Worm (Caenorhabditis elegans) whole organism, young adult: ENCODE data around the gene Y69A2AR.31.

Source experiments
- B0336.3 ChIP-seq: fragments of 200-800 bp; sonication (Bioruptor generic); IDR thresholded peaks from 2 replicates; pipeline ENCODE4 v1.3.6; 2022; ENCODE audit warnings: missing genetic modification characterization, missing compliant biosample characterization
- C06A6.2 ChIP-seq: fragments of 200-800 bp; sonication (Bioruptor generic); conservative IDR thresholded peaks from 2 replicates; pipeline ENCODE4 v1.3.6; 2022; ENCODE audit warnings: missing genetic modification characterization, missing compliant biosample characterization
- C17E4.6 ChIP-seq: fragments of 200-800 bp; sonication (Bioruptor generic); IDR thresholded peaks from 2 replicates; pipeline ENCODE4 v1.3.6; 2022; ENCODE audit warnings: missing genetic modification reagents, missing genetic modification characterization, missing compliant biosample characterization
- D2030.7 ChIP-seq: fragments of 200-800 bp; sonication (Bioruptor generic); IDR thresholded peaks from 2 replicates; pipeline ENCODE4 v1.3.6; 2022; ENCODE audit warnings: missing genetic modification reagents, missing genetic modification characterization, missing compliant biosample characterization
- F22D6.2 ChIP-seq: sonication (generic microtip); optimal IDR thresholded peaks from 2 replicates; lab custom pipeline; 2016; ENCODE audit warnings: mild to moderate bottlenecking, missing genetic modification characterization, missing compliant biosample characterization
- F33H1.4 ChIP-seq: fragments of 200-800 bp; sonication (Bioruptor generic); IDR thresholded peaks from 2 replicates; pipeline ENCODE4 v1.3.6; 2022; ENCODE audit warnings: missing genetic modification reagents, missing genetic modification characterization, missing compliant biosample characterization
- K11D2.4 ChIP-seq: fragments of 200-800 bp; sonication (Bioruptor generic); IDR thresholded peaks from 2 replicates; pipeline ENCODE4 v1.3.6; 2022; ENCODE audit warnings: missing genetic modification reagents, missing genetic modification characterization, missing compliant biosample characterization
- K12H6.12 ChIP-seq: fragments of 200-800 bp; sonication (Bioruptor generic); optimal IDR thresholded peaks from 2 replicates; lab custom pipeline; 2018; ENCODE audit warnings: mild to moderate bottlenecking, missing genetic modification characterization, missing compliant biosample characterization
- Y53G8AR.9 ChIP-seq: fragments of 200-800 bp; sonication (Bioruptor generic); conservative IDR thresholded peaks from 2 replicates; pipeline ENCODE4 v1.3.6; 2022; ENCODE audit warnings: missing genetic modification reagents, missing genetic modification characterization, missing compliant biosample characterization
- Y56A3A.18 ChIP-seq: fragments of 200-800 bp; sonication (Bioruptor generic); IDR thresholded peaks from 2 replicates; pipeline ENCODE4 v1.3.6; 2022; ENCODE audit warnings: missing genetic modification reagents, missing genetic modification characterization, missing compliant biosample characterization
- Y95B8A.8 ChIP-seq: fragments of 200-800 bp; sonication (Bioruptor generic); IDR thresholded peaks from 2 replicates; pipeline ENCODE4 v1.3.6; 2022; ENCODE audit warnings: missing genetic modification reagents, missing genetic modification characterization, missing compliant biosample characterization
- atf-7 ChIP-seq: sonication (generic microtip); optimal IDR thresholded peaks from 2 replicates; lab custom pipeline; 2017; ENCODE audit warnings: mild to moderate bottlenecking, missing genetic modification characterization, missing compliant biosample characterization
- attf-3 ChIP-seq: fragments of 200-800 bp; sonication (Bioruptor generic); conservative IDR thresholded peaks from 2 replicates; pipeline ENCODE4 v1.3.6; 2022; ENCODE audit warnings: missing genetic modification reagents, missing genetic modification characterization, missing compliant biosample characterization
- attf-5 ChIP-seq: fragments of 200-800 bp; sonication (Bioruptor generic); optimal IDR thresholded peaks from 2 replicates; lab custom pipeline; 2018; ENCODE audit warnings: mild to moderate bottlenecking, missing genetic modification characterization, missing compliant biosample characterization
- attf-6 ChIP-seq: fragments of 200-800 bp; sonication (Bioruptor generic); IDR thresholded peaks from 2 replicates; pipeline ENCODE4 v1.3.6; 2022; ENCODE audit warnings: missing genetic modification reagents, missing genetic modification characterization, missing compliant biosample characterization
- cebp-2 ChIP-seq: fragments of 200-800 bp; sonication (Bioruptor generic); IDR thresholded peaks from 2 replicates; pipeline ENCODE4 v1.3.6; 2022; ENCODE audit warnings: missing genetic modification characterization, missing compliant biosample characterization
- ceh-100 ChIP-seq: fragments of 200-800 bp; sonication (Bioruptor generic); IDR thresholded peaks from 2 replicates; pipeline ENCODE4 v1.3.6; 2022; ENCODE audit warnings: missing genetic modification reagents, missing genetic modification characterization, missing compliant biosample characterization
- ceh-91 ChIP-seq: fragments of 200-800 bp; sonication (Bioruptor generic); IDR thresholded peaks from 2 replicates; pipeline ENCODE4 v1.3.6; 2022; ENCODE audit warnings: missing genetic modification reagents, missing genetic modification characterization, missing compliant biosample characterization
- die-1 ChIP-seq: sonication (generic microtip); optimal IDR thresholded peaks from 2 replicates; lab custom pipeline; 2016; ENCODE audit warnings: missing genotype, mild to moderate bottlenecking, missing genetic modification characterization, missing compliant biosample characterization
- dox-1 ChIP-seq: fragments of 200-800 bp; sonication (Bioruptor generic); IDR thresholded peaks from 2 replicates; pipeline ENCODE4 v1.3.6; 2022; ENCODE audit warnings: missing genetic modification reagents, missing genetic modification characterization, missing compliant biosample characterization
- dpff-1 ChIP-seq: sonication (generic microtip); optimal IDR thresholded peaks from 2 replicates; lab custom pipeline; 2017; ENCODE audit warnings: mild to moderate bottlenecking, missing genetic modification characterization, missing compliant biosample characterization
- efl-1 ChIP-seq: fragments of 150-350 bp; optimal IDR thresholded peaks from 2 replicates; lab custom pipeline; 2014; ENCODE audit warnings: missing biosample characterization, missing genetic modification reagents, missing genetic modification characterization
- egl-18 ChIP-seq: fragments of 200-800 bp; sonication (Bioruptor generic); IDR thresholded peaks from 2 replicates; pipeline ENCODE4 v1.3.6; 2022; ENCODE audit warnings: missing genetic modification reagents, missing genetic modification characterization, missing compliant biosample characterization
- ekl-4 ChIP-seq: fragments of 200-800 bp; sonication (Bioruptor generic); IDR thresholded peaks from 2 replicates; pipeline ENCODE4 v1.3.6; 2022; ENCODE audit warnings: missing genetic modification reagents, missing genetic modification characterization, missing compliant biosample characterization
- gei-17 ChIP-seq: fragments of 200-800 bp; sonication (Bioruptor generic); optimal IDR thresholded peaks from 2 replicates; lab custom pipeline; 2018; ENCODE audit warnings: mild to moderate bottlenecking, missing genetic modification characterization, missing compliant biosample characterization
- hmg-1.2 ChIP-seq: fragments of 200-800 bp; sonication (Bioruptor generic); IDR thresholded peaks from 2 replicates; pipeline ENCODE4 v1.3.6; 2022; ENCODE audit warnings: missing genetic modification reagents, missing genetic modification characterization, missing compliant biosample characterization
- hsf-1 ChIP-seq: fragments of 200-800 bp; sonication (Bioruptor generic); IDR thresholded peaks from 2 replicates; pipeline ENCODE4 v1.3.6; 2022; ENCODE audit warnings: missing genetic modification reagents, missing genetic modification characterization, missing compliant biosample characterization
- lag-1 ChIP-seq: fragments of 200-800 bp; sonication (Bioruptor generic); IDR thresholded peaks from 2 replicates; pipeline ENCODE4 v1.3.6; 2022; ENCODE audit warnings: missing genetic modification reagents, missing genetic modification characterization, missing compliant biosample characterization
- let-526 ChIP-seq: fragments of 200-800 bp; sonication (Bioruptor generic); IDR thresholded peaks from 2 replicates; pipeline ENCODE4 v1.3.6; 2022; ENCODE audit warnings: missing genetic modification reagents, missing genetic modification characterization, missing compliant biosample characterization
- let-607 ChIP-seq, 2 experiments: fragments of 200-800 bp in 1 of 2; sonication (Bioruptor generic) in 1 of 2; sonication (generic microtip) in 1 of 2; optimal IDR thresholded peaks; 2 replicates each; lab custom pipeline; 2016 to 2018; ENCODE audit warnings: mild to moderate bottlenecking in 2 of 2, missing compliant biosample characterization in 2 of 2, missing genetic modification characterization in 2 of 2, moderate library complexity in 2 of 2, missing genotype in 1 of 2
- lin-35 ChIP-seq, 3 experiments: fragments of 150-350 bp in 2 of 3; sonication (generic microtip) in 1 of 3; optimal IDR thresholded peaks; 2 replicates each; lab custom pipeline; 2014 to 2018; ENCODE audit warnings: missing biosample characterization in 3 of 3, missing genetic modification characterization in 3 of 3, missing genetic modification reagents in 3 of 3
- lin-54 ChIP-seq: fragments of 200-800 bp; sonication (Bioruptor generic); optimal IDR thresholded peaks from 2 replicates; lab custom pipeline; 2018; ENCODE audit warnings: mild to moderate bottlenecking, missing genetic modification characterization, missing compliant biosample characterization
- lir-1 ChIP-seq: fragments of 200-800 bp; sonication (Bioruptor generic); conservative IDR thresholded peaks from 2 replicates; pipeline ENCODE4 v1.3.6; 2022; ENCODE audit warnings: missing genetic modification reagents, missing genetic modification characterization, missing compliant biosample characterization
- madf-6 ChIP-seq: fragments of 200-800 bp; sonication (Bioruptor generic); IDR thresholded peaks from 2 replicates; pipeline ENCODE4 v1.3.6; 2022; ENCODE audit warnings: missing genetic modification reagents, missing genetic modification characterization, missing compliant biosample characterization
- nfya-2 ChIP-seq: fragments of 200-800 bp; sonication (Bioruptor generic); IDR thresholded peaks from 2 replicates; pipeline ENCODE4 v1.3.6; 2022; ENCODE audit warnings: missing genetic modification reagents, missing genetic modification characterization, missing compliant biosample characterization
- nfyb-1 ChIP-seq: fragments of 200-800 bp; sonication (Bioruptor generic); IDR thresholded peaks from 2 replicates; pipeline ENCODE4 v1.3.6; 2022; ENCODE audit warnings: missing genetic modification reagents, missing genetic modification characterization, missing compliant biosample characterization
- nhr-27 ChIP-seq: fragments of 200-800 bp; sonication (Bioruptor generic); optimal IDR thresholded peaks from 2 replicates; lab custom pipeline; 2018; ENCODE audit warnings: mild to moderate bottlenecking, missing genetic modification characterization, moderate library complexity, missing compliant biosample characterization
- pha-4 ChIP-seq: fragments of 150-350 bp; sonication (generic microtip); optimal IDR thresholded peaks from 2 replicates; lab custom pipeline; 2014; ENCODE audit warnings: missing biosample characterization, missing genetic modification reagents, missing genetic modification characterization
- sdz-38 ChIP-seq: sonication (generic microtip); optimal IDR thresholded peaks from 2 replicates; lab custom pipeline; 2016; ENCODE audit warnings: missing genotype, missing genetic modification characterization, missing compliant biosample characterization
- sea-2 ChIP-seq: fragments of 200-800 bp; sonication (Bioruptor generic); IDR thresholded peaks from 2 replicates; pipeline ENCODE4 v1.3.6; 2022; ENCODE audit warnings: missing genetic modification characterization, missing compliant biosample characterization
- snpc-1.3 ChIP-seq: sonication (generic microtip); optimal IDR thresholded peaks from 2 replicates; lab custom pipeline; 2017; ENCODE audit warnings: missing genetic modification characterization, mild to moderate bottlenecking, missing compliant biosample characterization, antibody characterized with exemption, moderate library complexity, missing genotype, missing genetic modification reagents; ENCODE audit not compliant: insufficient read depth
- snpc-4 ChIP-seq, 5 experiments: fragments of 150-350 bp in 1 of 5; sonication (generic microtip) in 4 of 5; optimal IDR thresholded peaks; 2 replicates each; lab custom pipeline; 2014 to 2018; ENCODE audit warnings: missing genetic modification characterization in 5 of 5, missing biosample characterization in 3 of 5, antibody characterized with exemption in 2 of 5, mild to moderate bottlenecking in 2 of 5, missing compliant biosample characterization in 2 of 5, missing genotype in 2 of 5, moderate library complexity in 2 of 5, missing genetic modification reagents in 1 of 5
- tbp1 ChIP-seq: fragments of 200-800 bp; sonication (Bioruptor generic); optimal IDR thresholded peaks from 2 replicates; lab custom pipeline; 2018; ENCODE audit warnings: mild to moderate bottlenecking, missing genetic modification characterization, missing compliant biosample characterization
- xnd-1 ChIP-seq: sonication (generic microtip); optimal IDR thresholded peaks from 2 replicates; lab custom pipeline; 2016; ENCODE audit warnings: missing genotype, missing genetic modification reagents, missing genetic modification characterization, missing compliant biosample characterization
- ztf-18 ChIP-seq: sonication (generic microtip); optimal IDR thresholded peaks from 2 replicates; lab custom pipeline; 2016; ENCODE audit warnings: missing genotype, mild to moderate bottlenecking, missing genetic modification characterization, missing compliant biosample characterization
- ztf-28 ChIP-seq: fragments of 200-800 bp; sonication (Bioruptor generic); IDR thresholded peaks from 2 replicates; pipeline ENCODE4 v1.3.6; 2022; ENCODE audit warnings: missing genetic modification reagents, missing genetic modification characterization, missing compliant biosample characterization

Gene Y69A2AR.31

ce11 chrIV:2677687-2678086 lies 13.9 kb upstream of the Y69A2AR.31 start:
- TF ChIP-seq C17E4.6 (GFP tag; lab: Robert Waterston, UW) (no peak), ztf-18 (tag; lab: Kevin White, UChicago) (peak; percentile 31), ztf-28 (GFP tag; lab: Robert Waterston, UW) (no peak), egl-18 (no peak), efl-1 (GFP tag; lab: Kevin White, UChicago) (peak; percentile 43), die-1 (no peak), lin-54 (peak; percentile 68), let-607 (tag; optimal IDR thresholded peaks at IDR 0.05; lab: Kevin White, UChicago) (no peak), sea-2 (GFP tag; lab: Robert Waterston, UW) (no peak), attf-3 (peak; percentile 86), lag-1 (GFP tag; lab: Robert Waterston, UW) (no peak), ceh-91 (GFP tag; lab: Robert Waterston, UW) (no peak), ekl-4 (no peak), sdz-38 (no peak), madf-6 (GFP tag; lab: Robert Waterston, UW) (peak; percentile 18; the same call in 1 of the 2 replicates), attf-6 (GFP tag; lab: Robert Waterston, UW) (no peak)

DNA sequence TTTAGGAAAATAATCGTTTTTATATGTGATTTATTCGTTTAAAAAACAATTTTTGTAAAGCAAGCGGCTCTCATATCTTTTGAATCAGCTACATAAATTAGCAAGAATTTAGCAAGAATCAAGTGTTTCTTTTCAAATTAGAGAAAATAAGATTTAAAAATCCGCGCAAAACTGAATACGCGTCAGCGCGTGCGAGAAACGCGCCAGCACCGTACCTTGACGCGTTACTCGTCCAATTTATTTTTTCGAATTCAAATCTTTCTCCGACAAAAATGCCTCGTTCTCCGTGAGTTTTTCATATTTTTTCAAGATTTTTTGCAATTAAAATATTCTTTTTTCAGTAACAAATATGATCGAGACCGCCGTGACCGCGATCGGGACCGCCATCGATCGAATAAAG lies 12.5 kb upstream of the Y69A2AR.31 start, which contains the start of gene Y94H6A.3:
Y94H6A.3 (plus strand) TSS at position 232 of the 400 bp plus-strand sequence.
- peak; percentile 96 for TF ChIP-seq ztf-18 (tag; lab: Kevin White, UChicago)
- peak; percentile 78 for TF ChIP-seq nfyb-1 (GFP tag; lab: Robert Waterston, UW)
- TF ChIP-seq B0336.3, result peak; percentile 79
- peak; percentile 17 for TF ChIP-seq atf-7 (tag; lab: Kevin White, UChicago)
- peak; percentile 81 for TF ChIP-seq dox-1 (GFP tag; lab: Robert Waterston, UW)
- peak; percentile 60; the same call in 1 of the 2 replicates for TF ChIP-seq hmg-1.2
- peak; percentile 86 for TF ChIP-seq K11D2.4 (GFP tag; lab: Robert Waterston, UW)
- TF ChIP-seq pha-4 (tag; lab: Kevin White, UChicago), result peak; percentile 39
- no peak for TF ChIP-seq nhr-27 (tag; lab: Kevin White, UChicago)
- peak; percentile 83 for TF ChIP-seq efl-1 (GFP tag; lab: Kevin White, UChicago)
- TF ChIP-seq lir-1 (GFP tag; lab: Robert Waterston, UW), result peak; percentile 55; the same call in 1 of the 2 replicates
- TF ChIP-seq hsf-1 (GFP tag; lab: Robert Waterston, UW), result peak; percentile 47; the same call in 1 of the 2 replicates
- TF ChIP-seq gei-17, result peak; percentile 50
- peak; percentile 94 for TF ChIP-seq Y53G8AR.9
- peak; percentile 14 for TF ChIP-seq K12H6.12 (tag; lab: Kevin White, UChicago)
- no peak for TF ChIP-seq let-526 (GFP tag; lab: Robert Waterston, UW)
- TF ChIP-seq nfya-2 (GFP tag; lab: Robert Waterston, UW), result no peak
- peak; percentile 53 for TF ChIP-seq xnd-1 (tag; lab: Kevin White, UChicago)
- peak; percentile 64 for TF ChIP-seq ceh-100 (GFP tag; lab: Robert Waterston, UW)
- TF ChIP-seq Y56A3A.18 (GFP tag; lab: Robert Waterston, UW), result peak; percentile 76; the same call in 1 of the 2 replicates
- 0 out of 2 replicates have a peak, but pooled peaks have one; percentile 37 for TF ChIP-seq ceh-91 (GFP tag; lab: Robert Waterston, UW)
- peak; percentile 78 for TF ChIP-seq madf-6 (GFP tag; lab: Robert Waterston, UW)
- peak; percentile 67 for TF ChIP-seq attf-5 (GFP tag; lab: Kevin White, UChicago)
- peak; percentile 26 for TF ChIP-seq snpc-1.3
- peak; percentile 67 for TF ChIP-seq D2030.7 (GFP tag; lab: Robert Waterston, UW)
- peak; percentile 76 for TF ChIP-seq F33H1.4 (GFP tag; lab: Robert Waterston, UW)
- TF ChIP-seq F22D6.2 (tag; lab: Kevin White, UChicago), result no peak
- peak; percentile 63 to 95 (median 80) for TF ChIP-seq lin-35 (GFP tag; optimal IDR thresholded peaks at IDR 0.05; lab: Kevin White, UChicago)
- no peak for TF ChIP-seq snpc-4 (GFP tag; optimal IDR thresholded peaks at IDR 0.05; lab: Kevin White, UChicago)
- TF ChIP-seq snpc-4 (tag; optimal IDR thresholded peaks at IDR 0.05; lab: Kevin White, UChicago), result peak in 3 of 4 experiments; percentile 27 to 50 (median 41)
- TF ChIP-seq cebp-2 (GFP tag; lab: Robert Waterston, UW), result no peak
- TF ChIP-seq tbp1 (GFP tag; lab: Kevin White, UChicago), result peak; percentile 59
- TF ChIP-seq dpff-1 (tag; lab: Kevin White, UChicago), result no peak
- TF ChIP-seq ekl-4, result peak; percentile 77
- TF ChIP-seq Y95B8A.8 (GFP tag; lab: Robert Waterston, UW), result no peak
- TF ChIP-seq C06A6.2 (GFP tag; lab: Robert Waterston, UW), result peak; percentile 72
